Comparison of ENCODE assay signal across 1 fruit fly cellular context in genomic region chr3L:5279998-5280610, dm6.
A peak's percentile ranks its signal among the peaks of the same experiment; 100 is the strongest.
TF ChIP-seq lines count a peak whose summit lies in the region.

No protein-coding gene starts in this region.

TF ChIP-seq in whole organism, embryonic, 481 proteins besides CTCF, POLR2A, EP300 and RAD21 (continued from another document):
- TF ChIP-seq CG3281 (GFP tag; optimal IDR thresholded peaks at IDR 0.05; lab: Kevin White, UChicago) (peak; percentile 38), Hr51 (GFP tag; optimal IDR thresholded peaks at IDR 0.05; lab: Kevin White, UChicago) (peak in 1 of 2 experiments; percentile 64), trem (tag; optimal IDR thresholded peaks at IDR 0.05; lab: Kevin White, UChicago) (no peak), CG17385 (GFP tag; optimal IDR thresholded peaks at IDR 0.05; lab: Kevin White, UChicago) (peak; percentile 32), peb (GFP tag; IDR thresholded peaks at IDR 0.05; lab: Robert Waterston, UW) (no peak), Eip74EF (GFP tag; optimal IDR thresholded peaks at IDR 0.05; lab: Kevin White, UChicago) (peak in 1 of 2 experiments; percentile 14), CG14710 (tag; optimal IDR thresholded peaks at IDR 0.05; lab: Kevin White, UChicago) (peak; percentile 45), fu2 (GFP tag; optimal IDR thresholded peaks at IDR 0.05; lab: Kevin White, UChicago) (no peak), ind (GFP tag; optimal IDR thresholded peaks at IDR 0.05; lab: Kevin White, UChicago) (peak; percentile 7), CG32532 (GFP tag; IDR thresholded peaks at IDR 0.05; lab: Robert Waterston, UW) (0 out of 2 replicates have a peak, but pooled peaks have one; percentile 9), Deaf1 (tag; optimal IDR thresholded peaks at IDR 0.05; lab: Kevin White, UChicago) (peak; percentile 27), CG2712 (tag; optimal IDR thresholded peaks at IDR 0.05; lab: Kevin White, UChicago) (peak; percentile 72), CG30403 (GFP tag; optimal IDR thresholded peaks at IDR 0.05; lab: Kevin White, UChicago) (peak; percentile 21), CG2678 (tag; optimal IDR thresholded peaks at IDR 0.05; lab: Kevin White, UChicago) (peak; percentile 47), CG11504 (tag; optimal IDR thresholded peaks at IDR 0.05; lab: Kevin White, UChicago) (peak; percentile 74), pros (GFP tag; optimal IDR thresholded peaks at IDR 0.05; lab: Kevin White, UChicago) (no peak), dmrt99B (tag; optimal IDR thresholded peaks at IDR 0.05; lab: Kevin White, UChicago) (peak; percentile 70), usp (GFP tag; optimal IDR thresholded peaks at IDR 0.05; lab: Kevin White, UChicago) (no peak), nmo (GFP tag; optimal IDR thresholded peaks at IDR 0.05; lab: Kevin White, UChicago) (peak; percentile 56), Neu2 (GFP tag; optimal IDR thresholded peaks at IDR 0.05; lab: Kevin White, UChicago; ENCODE audit: borderline replicate concordance) (no peak), mirr (GFP tag; optimal IDR thresholded peaks at IDR 0.05; lab: Kevin White, UChicago) (no peak), CG10147 (GFP tag; optimal IDR thresholded peaks at IDR 0.05; lab: Kevin White, UChicago) (peak; percentile 12), crol (GFP tag; IDR thresholded peaks at IDR 0.05; lab: Robert Waterston, UW) (peak; percentile 72; the same call in 1 of the 2 replicates), Sox102F (GFP tag; optimal IDR thresholded peaks at IDR 0.05; lab: Kevin White, UChicago) (peak; percentile 69), dpn (GFP tag; optimal IDR thresholded peaks at IDR 0.05; lab: Kevin White, UChicago) (peak in 1 of 2 experiments; percentile 29), gro (GFP tag; optimal IDR thresholded peaks at IDR 0.05; lab: Kevin White, UChicago) (no peak), sob (GFP tag; IDR thresholded peaks at IDR 0.05; lab: Robert Waterston, UW) (peak; percentile 24; the same call in 1 of the 2 replicates), CG2889 (GFP tag; IDR thresholded peaks at IDR 0.05; lab: Robert Waterston, UW) (no peak), CG13424 (tag; optimal IDR thresholded peaks at IDR 0.05; lab: Kevin White, UChicago) (peak; percentile 44), Ets65A (GFP tag; lab: Kevin White, UChicago) (peak; percentile 29), CG4820 (GFP tag; optimal IDR thresholded peaks at IDR 0.05; lab: Kevin White, UChicago) (peak; percentile 14), lab (GFP tag; optimal IDR thresholded peaks at IDR 0.05; lab: Kevin White, UChicago) (peak; percentile 35), CG4730 (GFP tag; IDR thresholded peaks at IDR 0.05; lab: Robert Waterston, UW) (no peak), Mes4 (GFP tag; optimal IDR thresholded peaks at IDR 0.05; lab: Kevin White, UChicago) (no peak), hkb (optimal IDR thresholded peaks at IDR 0.05; lab: Kevin White, UChicago) (no peak), hkb (GFP tag; IDR thresholded peaks at IDR 0.05; lab: Robert Waterston, UW) (peak; percentile 51), az2 (GFP tag; optimal IDR thresholded peaks at IDR 0.05; lab: Kevin White, UChicago) (peak; percentile 10), Blimp-1 (GFP tag; optimal IDR thresholded peaks at IDR 0.05; lab: Kevin White, UChicago) (peak; percentile 64), CG7839 (tag; optimal IDR thresholded peaks at IDR 0.05; lab: Kevin White, UChicago) (peak; percentile 63), Chrac-16 (GFP tag; optimal IDR thresholded peaks at IDR 0.05; lab: Kevin White, UChicago) (no peak), row (GFP tag; IDR thresholded peaks at IDR 0.05; lab: Robert Waterston, UW) (peak; percentile 40; the same call in 1 of the 3 replicates), CG31441 (GFP tag; IDR thresholded peaks at IDR 0.05; lab: Robert Waterston, UW) (peak; percentile 68), pho (GFP tag; optimal IDR thresholded peaks at IDR 0.05; lab: Kevin White, UChicago) (no peak), CG13775 (GFP tag; optimal IDR thresholded peaks at IDR 0.05; lab: Kevin White, UChicago) (peak; percentile 4), D19A (tag; optimal IDR thresholded peaks at IDR 0.05; lab: Kevin White, UChicago) (peak; percentile 59), Med (GFP tag; lab: Kevin White, UChicago) (peak; percentile 47), cwo (GFP tag; optimal IDR thresholded peaks at IDR 0.05; lab: Kevin White, UChicago) (peak; percentile 20), CoRest (tag; optimal IDR thresholded peaks at IDR 0.05; lab: Kevin White, UChicago) (peak; percentile 52), gt (GFP tag; IDR thresholded peaks at IDR 0.05; lab: Robert Waterston, UW) (no peak), CG2120 (GFP tag; optimal IDR thresholded peaks at IDR 0.05; lab: Kevin White, UChicago) (peak; percentile 20), Ssrp (tag; optimal IDR thresholded peaks at IDR 0.05; lab: Kevin White, UChicago) (peak; percentile 59), CG10267 (tag; optimal IDR thresholded peaks at IDR 0.05; lab: Kevin White, UChicago) (peak; percentile 42), CG17802 (tag; optimal IDR thresholded peaks at IDR 0.05; lab: Kevin White, UChicago) (no peak), CG17361 (GFP tag; IDR thresholded peaks at IDR 0.05; lab: Robert Waterston, UW) (peak; percentile 76), fd96Cb (tag; optimal IDR thresholded peaks at IDR 0.05; lab: Kevin White, UChicago) (peak; percentile 53), Oli (tag; optimal IDR thresholded peaks at IDR 0.05; lab: Kevin White, UChicago) (peak; percentile 47), CG1603 (tag; optimal IDR thresholded peaks at IDR 0.05; lab: Kevin White, UChicago) (no peak), CG18599 (GFP tag; optimal IDR thresholded peaks at IDR 0.05; lab: Kevin White, UChicago) (peak; percentile 71), nerfin-1 (tag; optimal IDR thresholded peaks at IDR 0.05; lab: Kevin White, UChicago) (peak; percentile 49), ci (GFP tag; IDR thresholded peaks at IDR 0.05; lab: Robert Waterston, UW) (no peak), CG9609 (GFP tag; optimal IDR thresholded peaks at IDR 0.05; lab: Kevin White, UChicago) (no peak), CG18262 (tag; optimal IDR thresholded peaks at IDR 0.05; lab: Kevin White, UChicago) (peak; percentile 67), Sox100B (GFP tag; optimal IDR thresholded peaks at IDR 0.05; lab: Kevin White, UChicago) (peak; percentile 61), CG12769 (tag; optimal IDR thresholded peaks at IDR 0.05; lab: Kevin White, UChicago) (no peak), phol (tag; optimal IDR thresholded peaks at IDR 0.05; lab: Kevin White, UChicago) (peak; percentile 67), PHDP (tag; optimal IDR thresholded peaks at IDR 0.05; lab: Kevin White, UChicago) (peak; percentile 43), CG8478 (optimal IDR thresholded peaks at IDR 0.05; lab: Kevin White, UChicago) (no peak), BtbVII (GFP tag; optimal IDR thresholded peaks at IDR 0.05; lab: Kevin White, UChicago) (peak; percentile 34), CG6689 (GFP tag; IDR thresholded peaks at IDR 0.05; lab: Robert Waterston, UW) (peak; percentile 10; the same call in 1 of the 2 replicates), CG12391 (tag; optimal IDR thresholded peaks at IDR 0.05; lab: Kevin White, UChicago) (peak; percentile 38), CG17359 (tag; optimal IDR thresholded peaks at IDR 0.05; lab: Kevin White, UChicago) (peak; percentile 18), Fer3 (tag; optimal IDR thresholded peaks at IDR 0.05; lab: Kevin White, UChicago) (peak; percentile 21), D19B (GFP tag; optimal IDR thresholded peaks at IDR 0.05; lab: Kevin White, UChicago) (no peak), Asciz (GFP tag; optimal IDR thresholded peaks at IDR 0.05; lab: Kevin White, UChicago) (peak; percentile 17), CG17829 (tag; optimal IDR thresholded peaks at IDR 0.05; lab: Kevin White, UChicago) (peak; percentile 25), CG4282 (GFP tag; optimal IDR thresholded peaks at IDR 0.05; lab: Kevin White, UChicago) (no peak), cato (GFP tag; optimal IDR thresholded peaks at IDR 0.05; lab: Kevin White, UChicago; ENCODE audit: borderline replicate concordance) (no peak), esg (GFP tag; conservative IDR thresholded peaks at IDR 0.05; lab: Robert Waterston, UW) (peak; percentile 25; the same call in 1 of the 2 replicates), dysf (GFP tag; IDR thresholded peaks at IDR 0.05; lab: Robert Waterston, UW) (0 out of 3 replicates have a peak, but pooled peaks have one; percentile 25), CG8924 (tag; optimal IDR thresholded peaks at IDR 0.05; lab: Kevin White, UChicago) (peak; percentile 31), lmd (GFP tag; IDR thresholded peaks at IDR 0.05; lab: Robert Waterston, UW) (peak; percentile 29; the same call in 1 of the 2 replicates), stc (GFP tag; IDR thresholded peaks at IDR 0.05; lab: Robert Waterston, UW) (peak; percentile 28; the same call in 1 of the 2 replicates), ase (GFP tag; IDR thresholded peaks at IDR 0.05; lab: Robert Waterston, UW) (0 out of 3 replicates have a peak, but pooled peaks have one; percentile 22), CG1602 (GFP tag; optimal IDR thresholded peaks at IDR 0.05; lab: Kevin White, UChicago) (no peak), zfh2 (GFP tag; optimal IDR thresholded peaks at IDR 0.05; lab: Kevin White, UChicago) (no peak), CG10209 (GFP tag; optimal IDR thresholded peaks at IDR 0.05; lab: Kevin White, UChicago) (peak; percentile 10), sisA (GFP tag; IDR thresholded peaks at IDR 0.05; lab: Robert Waterston, UW) (peak; percentile 27; the same call in 1 of the 2 replicates), Dfd (GFP tag; optimal IDR thresholded peaks at IDR 0.05; lab: Kevin White, UChicago) (no peak), CG7556 (GFP tag; optimal IDR thresholded peaks at IDR 0.05; lab: Kevin White, UChicago) (peak; percentile 44), CG1529 (GFP tag; optimal IDR thresholded peaks at IDR 0.05; lab: Kevin White, UChicago) (peak; percentile 12), Meics (GFP tag; optimal IDR thresholded peaks at IDR 0.05; lab: Kevin White, UChicago) (peak; percentile 24), grau (tag; optimal IDR thresholded peaks at IDR 0.05; lab: Kevin White, UChicago) (peak; percentile 51), ERR (GFP tag; optimal IDR thresholded peaks at IDR 0.05; lab: Kevin White, UChicago) (no peak), bcd (GFP tag; optimal IDR thresholded peaks at IDR 0.05; lab: Kevin White, UChicago) (peak; percentile 1), CG9727 (GFP tag; optimal IDR thresholded peaks at IDR 0.05; lab: Kevin White, UChicago) (peak; percentile 49), CG10979 (tag; optimal IDR thresholded peaks at IDR 0.05; lab: Kevin White, UChicago) (peak; percentile 60), CG8388 (GFP tag; optimal IDR thresholded peaks at IDR 0.05; lab: Kevin White, UChicago) (peak; percentile 18), unpg (GFP tag; optimal IDR thresholded peaks at IDR 0.05; lab: Kevin White, UChicago) (no peak), Bdp1 (GFP tag; optimal IDR thresholded peaks at IDR 0.05; lab: Kevin White, UChicago) (no peak), Dek (tag; optimal IDR thresholded peaks at IDR 0.05; lab: Kevin White, UChicago) (no peak), lbe (GFP tag; optimal IDR thresholded peaks at IDR 0.05; lab: Kevin White, UChicago) (no peak), cg (GFP tag; optimal IDR thresholded peaks at IDR 0.05; lab: Kevin White, UChicago) (no peak), HHEX (GFP tag; optimal IDR thresholded peaks at IDR 0.05; lab: Kevin White, UChicago) (peak; percentile 11), CG3726 (GFP tag; IDR thresholded peaks at IDR 0.05; lab: Robert Waterston, UW) (no peak), nau (GFP tag; optimal IDR thresholded peaks at IDR 0.05; lab: Kevin White, UChicago) (peak; percentile 19), bsh (GFP tag; optimal IDR thresholded peaks at IDR 0.05; lab: Kevin White, UChicago) (peak in 1 of 2 experiments; percentile 46)
